Comparison of ENCODE assay signal across 3 worm cellular contexts in genomic region chrV:15181899-15182298, ce11.
TF ChIP-seq lines count a peak whose summit lies in the region.

No protein-coding gene starts in this region.

TF ChIP-seq in whole organism, L1 larva, 84 proteins besides CTCF, POLR2A, EP300 and RAD21:
- TF ChIP-seq fkh-10 (GFP tag; optimal IDR thresholded peaks at IDR 0.05; lab: Kevin White, UChicago) (no peak), nhr-71 (tag; optimal IDR thresholded peaks at IDR 0.05; lab: Kevin White, UChicago) (peak; percentile 59), F16B12.6 (tag; optimal IDR thresholded peaks at IDR 0.05; lab: Kevin White, UChicago) (no peak), lin-39 (tag; optimal IDR thresholded peaks at IDR 0.05; lab: Kevin White, UChicago) (no peak), nhr-11 (tag; optimal IDR thresholded peaks at IDR 0.05; lab: Kevin White, UChicago) (peak; percentile 13), fkh-8 (tag; optimal IDR thresholded peaks at IDR 0.05; lab: Kevin White, UChicago) (peak; percentile 58), nhr-47 (tag; optimal IDR thresholded peaks at IDR 0.05; lab: Kevin White, UChicago) (peak; percentile 62), sox-4 (tag; optimal IDR thresholded peaks at IDR 0.05; lab: Kevin White, UChicago) (no peak), hlh-4 (tag; optimal IDR thresholded peaks at IDR 0.05; lab: Kevin White, UChicago) (peak; percentile 54)

TF ChIP-seq in whole organism, L2 larva, 48 proteins besides CTCF, POLR2A, EP300 and RAD21:
- TF ChIP-seq ceh-82 (tag; optimal IDR thresholded peaks at IDR 0.05; lab: Kevin White, UChicago): no peak
- peak; percentile 21 for TF ChIP-seq nhr-21 (tag; optimal IDR thresholded peaks at IDR 0.05; lab: Kevin White, UChicago)

TF ChIP-seq in whole organism, L3 larva, 47 proteins besides CTCF, POLR2A, EP300 and RAD21:
- no peak for TF ChIP-seq unc-62 (GFP tag; optimal IDR thresholded peaks at IDR 0.05; lab: Kevin White, UChicago)
- peak; percentile 5 for TF ChIP-seq nhr-11 (tag; optimal IDR thresholded peaks at IDR 0.05; lab: Kevin White, UChicago)
- TF ChIP-seq elt-1 (tag; optimal IDR thresholded peaks at IDR 0.05; lab: Kevin White, UChicago): no peak
- TF ChIP-seq daf-12 (tag; optimal IDR thresholded peaks at IDR 0.05; lab: Kevin White, UChicago): no peak
- TF ChIP-seq pqm-1 (tag; optimal IDR thresholded peaks at IDR 0.05; lab: Kevin White, UChicago): no peak
- TF ChIP-seq nfya-1 (tag; optimal IDR thresholded peaks at IDR 0.05; lab: Kevin White, UChicago; ENCODE audit: insufficient read depth): no peak
- TF ChIP-seq unc-39 (tag; optimal IDR thresholded peaks at IDR 0.05; lab: Kevin White, UChicago): no peak
- no peak for TF ChIP-seq zag-1 (tag; optimal IDR thresholded peaks at IDR 0.05; lab: Kevin White, UChicago)

Comparison
In these comparisons a context has a peak if more than half of its experiments do, and no peak if none do; other contexts are left out.
1. Of the 22 proteins assayed by ChIP-seq in both whole organism, L1 larva and whole organism, L2 larva: peak only in whole organism, L1 larva: nhr-11; only in whole organism, L2 larva: none; in both: none; in neither: 21.